Fruit fly (Drosophila melanogaster) whole organism, embryonic: ENCODE measurements around the gene EAChm.

Source experiments
- CG2129 ChIP-seq: fragments of 200-800 bp; sonication (Bioruptor generic); IDR thresholded peaks from 2 replicates; pipeline ENCODE4 v1.3.6; 2022; ENCODE audit warnings: missing biosample characterization, missing genetic modification characterization; ENCODE audit not compliant: partially characterized antibody
- CG2678 ChIP-seq: fragments of 200-800 bp; sonication (Bioruptor generic); optimal IDR thresholded peaks from 3 replicates; lab custom pipeline; 2019; ENCODE audit warnings: missing biosample characterization, mild to moderate bottlenecking, missing genetic modification characterization, moderate library complexity
- CTCF ChIP-seq: fragments of 200-800 bp; sonication (Bioruptor generic); optimal IDR thresholded peaks from 2 replicates; lab custom pipeline; 2017; ENCODE audit warnings: missing biosample characterization, mild to moderate bottlenecking, missing genetic modification characterization, moderate library complexity
- D ChIP-seq, 2 experiments: fragments of 200-800 bp in 1 of 2; fragments of >200 bp in 1 of 2; sonication (Bioruptor generic) in 1 of 2; optimal IDR thresholded peaks; 2 replicates in 1 of 2; 3 replicates in 1 of 2; lab custom pipeline; 2017; ENCODE audit warnings: mild to moderate bottlenecking in 1 of 2, missing biosample characterization in 1 of 2, missing genetic modification characterization in 1 of 2, missing genetic modification reagents in 1 of 2
- Ets97D ChIP-seq: fragments of 200-800 bp; sonication (Bioruptor generic); optimal IDR thresholded peaks from 3 replicates; lab custom pipeline; 2016; ENCODE audit warnings: missing biosample characterization, missing genetic modification characterization
- Opbp ChIP-seq: fragments of 200-800 bp; sonication (Bioruptor generic); IDR thresholded peaks from 3 replicates; pipeline ENCODE4 v1.3.6; 2022; ENCODE audit warnings: missing biosample characterization, missing genetic modification characterization; ENCODE audit not compliant: partially characterized antibody
- Sox100B ChIP-seq: fragments of 200-800 bp; sonication (Bioruptor generic); optimal IDR thresholded peaks from 3 replicates; lab custom pipeline; 2018; ENCODE audit warnings: missing biosample characterization, mild to moderate bottlenecking, missing genetic modification characterization
- fru ChIP-seq: fragments of >200 bp; optimal IDR thresholded peaks from 2 replicates; lab custom pipeline; 2017
- ind ChIP-seq: fragments of 200-800 bp; sonication (Bioruptor generic); optimal IDR thresholded peaks from 3 replicates; lab custom pipeline; 2016; ENCODE audit warnings: missing biosample characterization, missing genetic modification characterization
- pita ChIP-seq: fragments of 200-800 bp; sonication (Bioruptor generic); optimal IDR thresholded peaks from 2 replicates; lab custom pipeline; 2017; ENCODE audit warnings: missing biosample characterization, mild to moderate bottlenecking, missing genetic modification characterization

- no peak for TF ChIP-seq fru
- no peak for TF ChIP-seq CTCF (GFP tag; lab: Kevin White, UChicago)
- no peak for TF ChIP-seq pita (GFP tag; lab: Kevin White, UChicago)
- TF ChIP-seq ind, result no peak
- TF ChIP-seq CG2129 (GFP tag; lab: Robert Waterston, UW), result no peak
- TF ChIP-seq Sox100B (GFP tag; lab: Kevin White, UChicago), result no peak
- TF ChIP-seq Ets97D (GFP tag; lab: Kevin White, UChicago), result no peak
- TF ChIP-seq Opbp (GFP tag; lab: Robert Waterston, UW), result no peak
- no peak for TF ChIP-seq D (optimal IDR thresholded peaks at IDR 0.05; lab: Kevin White, UChicago)
- TF ChIP-seq D (GFP tag; optimal IDR thresholded peaks at IDR 0.05; lab: Kevin White, UChicago), result no peak
- no peak for TF ChIP-seq CG2678 (tag; lab: Kevin White, UChicago)
Measured at dm6 chr3L:15051325-15051724, 3.3 kb upstream of the EAChm start, which contains the start of gene CG43679.
